Fruit fly (Drosophila melanogaster) whole organism, pupa: ENCODE data around the gene CG8097.

ENCODE experiments used
- CG10348 ChIP-seq: fragments of 200-800 bp; sonication (Bioruptor generic); IDR thresholded peaks from 2 replicates; pipeline ENCODE4 v1.3.6; 2022; ENCODE audit warnings: missing biosample characterization, missing genetic modification characterization
- CG12605 ChIP-seq: fragments of 200-800 bp; sonication (Bioruptor generic); IDR thresholded peaks from 2 replicates; pipeline ENCODE4 v1.3.6; 2022; ENCODE audit warnings: missing biosample characterization, missing genetic modification characterization
- CG13204 ChIP-seq: fragments of 200-800 bp; sonication (Bioruptor generic); optimal IDR thresholded peaks from 2 replicates; lab custom pipeline; 2018; ENCODE audit warnings: missing biosample characterization, mild to moderate bottlenecking, missing genetic modification characterization, moderate library complexity
- CG17806 ChIP-seq: fragments of 200-800 bp; sonication (Bioruptor generic); optimal IDR thresholded peaks from 2 replicates; lab custom pipeline; 2018; ENCODE audit warnings: missing biosample characterization, mild to moderate bottlenecking, missing genetic modification characterization, moderate library complexity
- CG32121 ChIP-seq: fragments of 200-800 bp; sonication (Bioruptor generic); IDR thresholded peaks from 2 replicates; pipeline ENCODE4 v1.3.6; 2022; ENCODE audit warnings: missing biosample characterization, missing genetic modification characterization
- CG34367 ChIP-seq: fragments of 200-800 bp; sonication (Bioruptor generic); optimal IDR thresholded peaks from 2 replicates; lab custom pipeline; 2018; ENCODE audit warnings: missing biosample characterization, mild to moderate bottlenecking, missing genetic modification characterization
- CG4496 ChIP-seq: fragments of 200-800 bp; sonication (Bioruptor generic); IDR thresholded peaks from 3 replicates; pipeline ENCODE4 v1.3.6; 2022; ENCODE audit warnings: missing biosample characterization, missing genetic modification characterization
- CG8301 ChIP-seq: fragments of 200-800 bp; sonication (Bioruptor generic); optimal IDR thresholded peaks from 2 replicates; lab custom pipeline; 2018; ENCODE audit warnings: missing biosample characterization, mild to moderate bottlenecking, missing genetic modification characterization
- EcR ChIP-seq: fragments of 200-800 bp; sonication (Bioruptor generic); optimal IDR thresholded peaks from 3 replicates; lab custom pipeline; 2019; ENCODE audit warnings: missing biosample characterization, missing genetic modification characterization, mild to moderate bottlenecking, moderate library complexity, missing genetic modification reagents
- Ets98B ChIP-seq: fragments of 200-800 bp; sonication (Bioruptor generic); IDR thresholded peaks from 2 replicates; pipeline ENCODE4 v1.3.6; 2022; ENCODE audit warnings: missing biosample characterization, missing genetic modification characterization
- fd96Ca ChIP-seq: fragments of 200-800 bp; sonication (Bioruptor generic); IDR thresholded peaks from 3 replicates; pipeline ENCODE4 v1.3.6; 2022; ENCODE audit warnings: missing biosample characterization, missing genetic modification characterization
- gl ChIP-seq: fragments of 200-800 bp; sonication (Bioruptor generic); optimal IDR thresholded peaks from 2 replicates; lab custom pipeline; 2018; ENCODE audit warnings: missing biosample characterization, mild to moderate bottlenecking, missing genetic modification characterization

DNA sequence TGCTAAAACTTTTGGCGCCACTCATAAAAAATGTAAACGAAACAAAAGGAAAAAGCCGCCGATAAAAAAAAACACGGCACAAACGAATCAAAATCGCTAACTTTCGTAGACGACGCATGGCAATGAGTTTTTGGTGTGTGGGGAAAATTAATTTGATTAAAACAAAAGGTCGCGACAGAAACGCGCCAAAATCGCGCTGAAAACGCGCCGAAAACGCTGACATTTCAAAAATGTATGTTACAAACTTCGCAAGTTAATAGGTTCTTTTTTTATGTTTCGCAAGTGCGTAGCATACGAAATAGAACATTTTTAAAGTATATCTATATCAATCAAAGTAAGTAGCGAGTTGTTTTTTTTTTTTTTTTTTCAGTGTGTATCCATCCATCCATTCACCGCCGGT, 33.1 kb downstream of the CG8097 start:
- TF ChIP-seq CG34367 (tag; lab: Kevin White, UChicago) (no peak), gl (no peak), fd96Ca (GFP tag; lab: Robert Waterston, UW) (no peak), CG10348 (no peak), EcR (no peak), CG32121 (GFP tag; lab: Robert Waterston, UW) (no peak), CG17806 (no peak), CG13204 (GFP tag; lab: Kevin White, UChicago) (no peak), CG12605 (no peak), CG8301 (no peak), CG4496 (GFP tag; lab: Robert Waterston, UW) (no peak), Ets98B (GFP tag; lab: Robert Waterston, UW) (no peak)
